Fruit fly (Drosophila melanogaster): ENCODE measurements around the gene D2hgdh.

Gene D2hgdh

dm6 chrX:2187520-2187919, 46.2 kb downstream of the D2hgdh start, which contains the start of gene CG3457:
Gene CG3457, plus strand, starts transcription at chrX:2187820.
- TF ChIP-seq CG3995 (GFP tag; optimal IDR thresholded peaks at IDR 0.05) (peak; percentile 89), mam (GFP tag; optimal IDR thresholded peaks at IDR 0.05) (no peak)

- TF ChIP-seq hkb (optimal IDR thresholded peaks at IDR 0.05) (no peak), hkb (GFP tag; IDR thresholded peaks at IDR 0.05) (no peak), Fer2 (tag; optimal IDR thresholded peaks at IDR 0.05) (no peak), CG10274 (GFP tag; optimal IDR thresholded peaks at IDR 0.05) (no peak), CG1602 (GFP tag; optimal IDR thresholded peaks at IDR 0.05) (no peak), CG6175 (GFP tag; IDR thresholded peaks at IDR 0.05) (no peak), CG9609 (GFP tag; optimal IDR thresholded peaks at IDR 0.05) (no peak), CG18619 (GFP tag; optimal IDR thresholded peaks at IDR 0.05) (no peak), zen2 (GFP tag; IDR thresholded peaks at IDR 0.05; ENCODE audit: partially characterized antibody) (no peak), CG11696 (GFP tag; IDR thresholded peaks at IDR 0.05) (no peak), lbe (GFP tag; optimal IDR thresholded peaks at IDR 0.05) (no peak), Hsf (GFP tag; optimal IDR thresholded peaks at IDR 0.05) (no peak), CG9215 (GFP tag; IDR thresholded peaks at IDR 0.05) (no peak), CG31224 (GFP tag; IDR thresholded peaks at IDR 0.05) (no peak), B-H1 (GFP tag; IDR thresholded peaks at IDR 0.05) (no peak), croc (GFP tag; conservative IDR thresholded peaks at IDR 0.05) (no peak), Ets97D (GFP tag; optimal IDR thresholded peaks at IDR 0.05) (no peak), wek (GFP tag; optimal IDR thresholded peaks at IDR 0.05) (no peak), CG1233 (GFP tag; optimal IDR thresholded peaks at IDR 0.05) (no peak)
Observed at dm6 chrX:2188888-2189287, 47.6 kb downstream of the D2hgdh start, which contains the start of gene Mct1. Gene Mct1, plus strand, starts transcription at chrX:2189188.

dm6 chrX:2191896-2192295, 50.6 kb downstream of the D2hgdh start:
- TF ChIP-seq ash1 (GFP tag; optimal IDR thresholded peaks at IDR 0.05) (no peak), Lhr (GFP tag; optimal IDR thresholded peaks at IDR 0.05) (no peak), CG10431 (GFP tag; optimal IDR thresholded peaks at IDR 0.05) (no peak), chn (GFP tag; optimal IDR thresholded peaks at IDR 0.05) (no peak), abd-A (tag; optimal IDR thresholded peaks at IDR 0.05) (no peak), Ssrp (tag; optimal IDR thresholded peaks at IDR 0.05) (no peak), CG1603 (tag; optimal IDR thresholded peaks at IDR 0.05) (peak; percentile 7), CG9215 (GFP tag; IDR thresholded peaks at IDR 0.05) (no peak), Mad (GFP tag; optimal IDR thresholded peaks at IDR 0.05) (no peak), phol (tag; optimal IDR thresholded peaks at IDR 0.05) (no peak), Ets97D (GFP tag; optimal IDR thresholded peaks at IDR 0.05) (no peak), Atf6 (GFP tag; IDR thresholded peaks at IDR 0.05) (no peak), HLHmδ (GFP tag; optimal IDR thresholded peaks at IDR 0.05) (peak; percentile 2), Pdp1 (GFP tag; optimal IDR thresholded peaks at IDR 0.05) (peak in 1 of 2 experiments; percentile 24), CG9727 (GFP tag; optimal IDR thresholded peaks at IDR 0.05) (no peak), sens (GFP tag) (peak; percentile 5), CG17359 (tag; optimal IDR thresholded peaks at IDR 0.05) (peak; percentile 9), CG1647 (GFP tag; optimal IDR thresholded peaks at IDR 0.05) (no peak), Sox102F (GFP tag; optimal IDR thresholded peaks at IDR 0.05) (no peak), CG9932 (GFP tag; IDR thresholded peaks at IDR 0.05) (no peak), Ets65A (GFP tag) (no peak), Gsc (GFP tag; IDR thresholded peaks at IDR 0.05) (no peak), CG3726 (GFP tag; IDR thresholded peaks at IDR 0.05) (no peak), salm (tag; optimal IDR thresholded peaks at IDR 0.05) (no peak), TFAM (GFP tag; optimal IDR thresholded peaks at IDR 0.05) (no peak), CG4617 (GFP tag; optimal IDR thresholded peaks at IDR 0.05; ENCODE audit: borderline replicate concordance) (no peak), CG2889 (GFP tag; IDR thresholded peaks at IDR 0.05) (no peak), Scr (GFP tag; IDR thresholded peaks at IDR 0.05; ENCODE audit: partially characterized antibody) (no peak), CG4360 (GFP tag; IDR thresholded peaks at IDR 0.05) (peak; percentile 40; the same call in 1 of the 2 replicates), D (optimal IDR thresholded peaks at IDR 0.05) (no peak), D (GFP tag; optimal IDR thresholded peaks at IDR 0.05) (no peak)
